Worm (Caenorhabditis elegans): ENCODE measurements around the gene C29E4.9.

DNA sequence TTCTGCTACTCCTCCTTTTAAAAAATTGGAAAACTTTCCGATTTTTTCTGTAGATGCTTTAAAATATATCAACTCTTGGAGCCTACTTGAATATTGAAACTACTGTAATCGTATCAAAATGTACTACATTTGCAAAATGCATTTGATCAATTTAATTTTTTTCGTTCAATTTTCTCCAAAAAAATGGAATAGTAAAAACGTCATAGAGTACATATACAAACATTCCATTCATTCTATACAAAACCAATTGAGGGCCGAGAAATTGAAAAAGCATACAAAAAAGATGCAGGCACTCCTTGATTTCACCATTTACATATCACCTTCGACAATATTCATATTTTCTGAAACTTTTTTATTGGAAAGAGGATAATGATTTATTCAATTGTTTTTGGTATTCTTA is 47.2 kb upstream of the C29E4.9 start, which contains the start of gene C06G4.6:
- TF ChIP-seq blmp-1 (tag; optimal IDR thresholded peaks at IDR 0.05) (no peak), elt-3 (tag; optimal IDR thresholded peaks at IDR 0.05) (no peak), nhr-76 (tag; optimal IDR thresholded peaks at IDR 0.05) (no peak), lsy-2 (tag; optimal IDR thresholded peaks at IDR 0.05) (no peak), unc-120 (tag; optimal IDR thresholded peaks at IDR 0.05; ENCODE audit: poor library complexity, severe bottlenecking) (no peak), ces-1 (GFP tag; optimal IDR thresholded peaks at IDR 0.05) (no peak), ztf-11 (tag; optimal IDR thresholded peaks at IDR 0.05) (no peak), nhr-12 (tag; optimal IDR thresholded peaks at IDR 0.05) (no peak)

Measured in whole organism, mixed stage, embryonic.